Fruit fly (Drosophila melanogaster) whole organism: Measurements from ENCODE around the gene Lectin-galC1.
A peak's percentile ranks its signal among the peaks of the same experiment; 100 is the strongest.

Experiments
- CG8478 ChIP-seq: fragments of >200 bp; optimal IDR thresholded peaks from 2 replicates; lab custom pipeline; 2018; ENCODE audit warnings: inconsistent platforms
- Dll ChIP-seq: fragments of >200 bp; optimal IDR thresholded peaks from 2 replicates; lab custom pipeline; 2017
- EcR ChIP-seq, 2 experiments: fragments of >200 bp; optimal IDR thresholded peaks; 2 replicates each; lab custom pipeline; 2017; ENCODE audit warnings: missing biosample characterization in 2 of 2, missing genetic modification characterization in 2 of 2, missing genetic modification reagents in 2 of 2
- pan ChIP-seq: fragments of >200 bp; optimal IDR thresholded peaks from 2 replicates; lab custom pipeline; 2017
- psq ChIP-seq: fragments of >200 bp; optimal IDR thresholded peaks from 2 replicates; lab custom pipeline; 2017
- usp ChIP-seq: fragments of >200 bp; optimal IDR thresholded peaks from 2 replicates; lab custom pipeline; 2017; ENCODE audit warnings: missing biosample characterization, missing genetic modification characterization, mixed read lengths

Gene Lectin-galC1

dm6 chr2L:19429731-19430130 lies 12.5 kb downstream of the Lectin-galC1 start:
- TF ChIP-seq usp, result no peak
- TF ChIP-seq CG8478 (lab: Kevin White, UChicago), result no peak
- TF ChIP-seq Dll, result no peak
- TF ChIP-seq pan, result no peak
- no peak for TF ChIP-seq psq (lab: Kevin White, UChicago)
- no peak for TF ChIP-seq EcR (GFP tag; optimal IDR thresholded peaks at IDR 0.05; lab: Kevin White, UChicago)

DNA sequence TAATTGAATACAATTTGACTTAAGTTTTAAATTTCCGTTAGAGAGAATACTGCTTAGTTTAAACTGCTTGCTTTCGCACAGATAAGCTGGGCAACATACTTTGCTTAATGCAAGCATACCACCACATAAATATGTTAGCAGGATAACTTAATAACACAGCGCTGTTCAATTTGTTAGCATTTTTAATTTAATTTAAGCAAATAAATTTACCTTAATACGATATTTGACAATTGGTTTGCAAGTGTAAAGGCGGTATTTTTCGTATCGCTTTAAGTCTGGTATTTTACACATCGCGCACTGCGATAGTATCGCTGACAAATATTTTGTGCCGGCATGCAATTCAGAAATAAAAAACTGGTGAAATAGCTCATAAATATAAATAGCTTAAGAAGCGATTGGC lies 13.1 kb downstream of the Lectin-galC1 start, which contains the start of gene RtcB:
RtcB (plus strand) TSS at position 301 of the 400 bp plus-strand sequence.
- TF ChIP-seq Dll (no peak), psq (lab: Kevin White, UChicago) (no peak), usp (no peak), pan (no peak), EcR (GFP tag; optimal IDR thresholded peaks at IDR 0.05; lab: Kevin White, UChicago) (no peak), CG8478 (lab: Kevin White, UChicago) (no peak)

DNA sequence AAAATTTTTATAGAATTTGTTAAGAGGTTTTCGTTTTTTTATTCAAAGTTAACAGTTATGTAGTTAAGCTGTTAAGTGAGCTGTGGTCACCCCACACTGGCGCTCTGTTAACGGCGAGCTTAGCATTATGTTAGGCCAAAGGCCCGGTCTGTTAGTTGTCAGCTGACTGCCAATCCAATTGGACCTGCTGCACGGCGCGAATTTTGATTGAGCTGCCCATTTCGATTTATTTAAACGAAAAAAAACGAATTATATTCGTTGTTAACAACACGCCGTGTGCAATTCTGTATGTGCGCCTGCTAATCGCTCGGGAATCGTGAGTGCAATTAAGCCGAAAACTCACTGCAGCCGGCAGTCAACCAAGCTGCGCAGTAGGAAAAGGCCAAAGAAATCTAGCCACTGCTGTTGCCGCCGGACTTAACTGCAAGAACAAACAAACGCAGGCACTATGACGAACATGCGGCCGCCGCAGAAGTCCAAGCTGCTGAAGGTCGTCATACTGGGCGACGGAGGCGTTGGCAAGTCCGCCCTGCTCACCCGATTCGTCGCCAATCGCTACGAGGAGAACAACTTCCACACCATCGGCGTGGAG lies 15.3 kb downstream of the Lectin-galC1 start, which contains the start of gene Rab9:
Rab9 (plus strand) TSS at position 151 of the 592 bp plus-strand sequence.
- TF ChIP-seq usp, result no peak
- no peak for TF ChIP-seq pan
- TF ChIP-seq EcR (GFP tag; optimal IDR thresholded peaks at IDR 0.05; lab: Kevin White, UChicago), result no peak
- TF ChIP-seq CG8478 (lab: Kevin White, UChicago), result no peak
- TF ChIP-seq psq (lab: Kevin White, UChicago), result no peak
- no peak for TF ChIP-seq Dll

dm6 chr2L:19433292-19433691 lies 16.0 kb downstream of the Lectin-galC1 start:
- TF ChIP-seq usp (no peak), Dll (no peak), CG8478 (lab: Kevin White, UChicago) (no peak)

DNA sequence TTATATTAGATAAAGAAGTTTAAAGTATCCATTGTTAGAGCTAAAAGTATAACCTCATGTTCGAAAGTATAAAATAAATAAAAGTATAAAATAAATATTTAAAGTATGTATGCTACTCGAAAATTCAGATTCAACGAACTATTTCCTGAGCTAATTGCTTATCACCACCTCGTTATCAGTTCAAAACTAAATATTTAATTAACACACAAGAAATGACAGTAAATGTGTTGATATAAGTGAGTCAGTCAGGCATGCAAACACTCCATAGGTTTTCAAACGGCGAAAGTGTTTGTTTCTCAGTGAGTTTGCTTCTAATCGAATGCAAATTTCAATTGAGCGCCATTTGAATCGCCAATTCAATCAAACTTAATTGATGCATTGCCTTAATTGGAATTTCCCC lies 17.0 kb downstream of the Lectin-galC1 start:
- TF ChIP-seq pan (no peak), usp (no peak), CG8478 (lab: Kevin White, UChicago) (no peak), Dll (no peak), psq (lab: Kevin White, UChicago) (no peak), EcR (GFP tag; optimal IDR thresholded peaks at IDR 0.05; lab: Kevin White, UChicago) (no peak)

DNA sequence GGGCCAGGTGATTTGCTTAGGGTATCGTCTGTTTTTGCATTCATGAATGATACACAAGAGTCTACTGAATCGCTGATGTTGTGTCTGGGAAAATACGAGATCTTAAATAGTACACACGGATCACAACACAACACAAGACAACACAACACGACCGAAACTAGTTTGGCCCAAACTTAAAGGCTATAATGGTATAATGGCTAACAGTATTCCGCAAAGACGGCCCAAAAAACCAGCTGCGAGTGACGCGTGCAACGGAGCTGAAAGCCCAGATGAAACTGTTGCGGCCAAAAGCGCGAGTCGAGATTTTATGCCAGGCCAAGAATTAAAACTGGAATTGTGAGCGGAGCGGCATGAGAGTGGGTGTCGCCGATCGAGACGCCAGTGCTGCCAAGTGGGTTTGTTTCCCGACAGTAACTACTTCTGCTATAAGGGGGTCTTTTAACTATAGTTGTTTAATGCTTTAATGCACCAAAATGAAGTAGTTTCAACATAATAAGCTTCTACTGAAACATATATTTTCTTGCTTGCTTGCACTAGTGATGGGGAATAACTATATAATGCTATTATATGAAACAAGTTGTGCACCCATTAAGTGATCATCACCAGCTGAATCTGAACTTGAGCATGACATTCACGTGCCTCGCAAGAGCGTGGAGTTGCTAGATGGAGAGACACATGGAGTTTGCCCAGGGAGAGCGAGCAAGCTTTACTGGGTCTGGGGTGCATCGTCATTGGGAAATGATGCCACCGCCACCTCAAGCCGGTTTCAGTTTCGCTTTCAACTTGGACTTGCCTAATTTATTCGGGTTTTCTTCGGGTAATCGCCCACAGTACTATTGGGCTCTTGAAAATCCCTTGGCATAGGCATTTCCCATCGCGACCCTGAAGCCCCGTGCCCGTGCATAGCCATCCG lies 21.7 kb downstream of the Lectin-galC1 start:
- TF ChIP-seq pan (no peak), EcR (GFP tag; optimal IDR thresholded peaks at IDR 0.05; lab: Kevin White, UChicago) (no peak), CG8478 (lab: Kevin White, UChicago) (no peak), Dll (no peak), usp (no peak), psq (lab: Kevin White, UChicago) (no peak)

DNA sequence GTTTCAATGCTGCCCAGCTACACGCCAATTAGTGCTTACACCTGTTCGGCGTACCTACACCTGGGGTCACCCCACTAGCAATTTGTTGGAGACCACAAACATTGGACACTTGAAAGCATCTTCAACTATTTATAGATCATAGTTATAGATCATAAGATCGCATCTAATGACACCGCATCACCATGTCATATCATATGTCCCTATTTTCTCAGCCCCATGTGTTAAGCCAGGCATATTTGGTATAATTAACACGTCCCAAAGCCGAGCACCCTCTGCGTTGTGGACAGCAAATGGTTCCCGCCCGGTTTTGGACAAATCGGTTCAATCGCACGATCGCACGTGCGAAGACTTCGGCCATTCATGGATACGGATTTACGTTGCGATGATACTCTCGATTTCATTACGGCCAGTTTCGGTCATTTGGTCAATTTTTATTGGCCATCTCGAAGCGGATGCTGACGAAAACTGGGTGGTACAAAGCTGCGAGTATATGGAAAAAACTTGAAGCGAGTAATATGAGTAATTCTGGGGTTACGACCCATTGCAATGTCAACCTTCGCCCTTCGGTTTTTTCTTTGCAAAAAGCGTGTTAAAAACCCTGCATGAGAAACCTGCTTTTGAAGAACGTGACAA lies 22.5 kb downstream of the Lectin-galC1 start:
- TF ChIP-seq Dll, result no peak
- no peak for TF ChIP-seq pan
- TF ChIP-seq EcR (GFP tag; optimal IDR thresholded peaks at IDR 0.05; lab: Kevin White, UChicago), result no peak
- TF ChIP-seq psq (lab: Kevin White, UChicago), result no peak
- TF ChIP-seq usp, result no peak
- no peak for TF ChIP-seq CG8478 (lab: Kevin White, UChicago)

DNA sequence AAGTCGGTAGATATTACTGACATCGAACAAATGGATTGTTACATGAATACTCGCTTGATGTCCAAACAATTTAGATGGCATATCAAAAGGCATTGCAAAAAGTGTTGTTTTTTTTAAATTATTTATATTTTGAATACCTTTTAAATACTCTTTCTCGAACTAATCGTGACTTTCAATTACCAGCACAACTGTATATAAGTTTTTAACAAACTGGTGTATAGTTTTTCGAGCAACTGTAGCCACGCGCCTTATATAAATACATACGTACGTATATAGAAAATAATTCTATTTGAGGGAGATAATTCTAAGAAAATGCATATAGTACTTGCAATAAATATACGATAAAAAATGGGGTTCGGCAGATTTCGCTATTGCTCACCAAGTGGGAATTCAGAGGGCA lies 23.0 kb downstream of the Lectin-galC1 start:
- TF ChIP-seq pan (no peak), psq (lab: Kevin White, UChicago) (no peak), Dll (no peak), EcR (GFP tag; optimal IDR thresholded peaks at IDR 0.05; lab: Kevin White, UChicago) (no peak), CG8478 (lab: Kevin White, UChicago) (no peak)

DNA sequence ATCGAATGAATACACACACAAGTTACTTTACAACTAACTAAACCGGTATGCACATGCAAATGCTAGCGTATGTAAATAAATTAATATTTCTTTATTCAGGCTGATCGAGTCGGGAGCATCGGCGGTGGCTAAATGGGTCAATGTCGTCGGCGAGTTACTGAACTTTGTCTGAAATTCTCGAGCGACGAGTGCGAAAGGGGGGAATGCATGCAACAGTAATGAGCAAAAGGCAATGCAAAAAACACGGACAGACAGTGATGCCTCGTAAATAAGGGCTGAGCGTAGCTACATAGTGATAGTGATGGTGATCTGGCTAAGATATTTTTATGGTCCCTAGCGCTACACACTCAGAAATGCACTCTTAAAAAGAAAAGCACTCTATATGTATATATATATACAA lies 23.5 kb downstream of the Lectin-galC1 start:
- peak in 1 of 2 experiments; percentile 75 for TF ChIP-seq EcR (GFP tag; optimal IDR thresholded peaks at IDR 0.05; lab: Kevin White, UChicago)
- no peak for TF ChIP-seq CG8478 (lab: Kevin White, UChicago)

dm6 chr2L:19441339-19441738 lies 24.1 kb downstream of the Lectin-galC1 start:
- TF ChIP-seq CG8478 (lab: Kevin White, UChicago) (no peak), pan (no peak), usp (no peak), Dll (no peak), EcR (GFP tag; optimal IDR thresholded peaks at IDR 0.05; lab: Kevin White, UChicago) (no peak), psq (lab: Kevin White, UChicago) (no peak)

- TF ChIP-seq usp (no peak), Dll (no peak), CG8478 (lab: Kevin White, UChicago) (no peak), pan (no peak), EcR (GFP tag; optimal IDR thresholded peaks at IDR 0.05; lab: Kevin White, UChicago) (no peak), psq (lab: Kevin White, UChicago) (no peak)
These were observed 24.5 kb downstream of the Lectin-galC1 start, which contains the start of gene RanGAP for dm6 chr2L:19441791-19442190. TSS of gene RanGAP (plus strand) at chr2L:19441959.

DNA sequence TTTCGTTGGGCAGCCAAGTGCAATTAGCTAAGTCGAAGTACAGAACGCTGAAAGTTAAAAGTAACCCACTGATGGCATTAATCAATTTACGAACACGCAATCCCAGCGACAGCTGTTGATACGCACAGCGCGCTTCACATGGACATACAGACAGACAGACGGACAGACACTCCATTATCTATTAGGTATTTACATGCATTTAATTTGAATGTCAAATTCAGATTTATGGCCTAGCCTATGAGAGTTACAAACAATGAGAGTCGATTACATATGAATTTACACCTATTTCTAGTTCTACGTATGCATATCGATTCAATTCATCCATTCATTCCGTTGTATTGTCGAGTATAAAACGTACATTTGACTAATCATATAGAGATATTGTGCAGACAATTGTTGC lies 25.4 kb downstream of the Lectin-galC1 start, which contains the start of gene CG10237:
CG10237 (minus strand) TSS at position 101 of the 400 bp plus-strand sequence.
- no peak for TF ChIP-seq pan
- no peak for TF ChIP-seq usp
- no peak for TF ChIP-seq CG8478 (lab: Kevin White, UChicago)
- TF ChIP-seq psq (lab: Kevin White, UChicago), result no peak
- TF ChIP-seq Dll, result no peak
- no peak for TF ChIP-seq EcR (GFP tag; optimal IDR thresholded peaks at IDR 0.05; lab: Kevin White, UChicago)
